Fruit fly (Drosophila melanogaster) whole organism, embryonic: Measurements from ENCODE around the gene TwdlX.

Experiments used
- CG10147 ChIP-seq: fragments of 200-800 bp; sonication (Bioruptor generic); optimal IDR thresholded peaks from 2 replicates; lab custom pipeline; 2019; ENCODE audit warnings: missing biosample characterization, mild to moderate bottlenecking, missing genetic modification characterization, moderate library complexity
- CG12071 ChIP-seq: fragments of 200-800 bp; sonication (Bioruptor generic); optimal IDR thresholded peaks from 3 replicates; lab custom pipeline; 2018; ENCODE audit warnings: missing biosample characterization, mild to moderate bottlenecking, missing genetic modification characterization
- CG13424 ChIP-seq: fragments of 200-800 bp; sonication (Bioruptor generic); optimal IDR thresholded peaks from 2 replicates; lab custom pipeline; 2019; ENCODE audit warnings: missing biosample characterization, mild to moderate bottlenecking, missing genetic modification characterization, moderate library complexity
- CG13624 ChIP-seq: fragments of 200-800 bp; sonication (Bioruptor generic); optimal IDR thresholded peaks from 2 replicates; lab custom pipeline; 2016; ENCODE audit warnings: missing biosample characterization, missing genetic modification characterization
- CG14710 ChIP-seq: fragments of 200-800 bp; sonication (Bioruptor generic); optimal IDR thresholded peaks from 3 replicates; lab custom pipeline; 2019; ENCODE audit warnings: missing biosample characterization, mild to moderate bottlenecking, missing genetic modification characterization, moderate library complexity
- CG15696 ChIP-seq: fragments of 200-800 bp; sonication (Bioruptor generic); optimal IDR thresholded peaks from 2 replicates; lab custom pipeline; 2019; ENCODE audit warnings: missing biosample characterization, mild to moderate bottlenecking, missing genetic modification characterization, moderate library complexity
- CG17186 ChIP-seq: fragments of 200-800 bp; sonication (Bioruptor generic); optimal IDR thresholded peaks from 3 replicates; lab custom pipeline; 2017; ENCODE audit warnings: missing biosample characterization, missing genetic modification reagents, missing genetic modification characterization
- CG17359 ChIP-seq: fragments of 200-800 bp; sonication (Bioruptor generic); optimal IDR thresholded peaks from 3 replicates; lab custom pipeline; 2018; ENCODE audit warnings: missing biosample characterization, mild to moderate bottlenecking, missing genetic modification characterization, moderate library complexity
- CG1792 ChIP-seq: fragments of 200-800 bp; sonication (Bioruptor generic); optimal IDR thresholded peaks from 2 replicates; lab custom pipeline; 2016; ENCODE audit warnings: missing biosample characterization, missing genetic modification characterization
- CG2678 ChIP-seq: fragments of 200-800 bp; sonication (Bioruptor generic); optimal IDR thresholded peaks from 3 replicates; lab custom pipeline; 2019; ENCODE audit warnings: missing biosample characterization, mild to moderate bottlenecking, missing genetic modification characterization, moderate library complexity
- CG31441 ChIP-seq: fragments of 200-800 bp; sonication (Bioruptor generic); IDR thresholded peaks from 2 replicates; pipeline ENCODE4 v1.3.6; 2022; ENCODE audit warnings: missing biosample characterization, missing genetic modification characterization
- CG6854 ChIP-seq: fragments of 200-800 bp; sonication (Bioruptor generic); optimal IDR thresholded peaks from 3 replicates; lab custom pipeline; 2017; ENCODE audit warnings: missing biosample characterization, mild to moderate bottlenecking, missing genetic modification characterization
- CG7357 ChIP-seq: fragments of 200-800 bp; sonication (Bioruptor generic); IDR thresholded peaks from 3 replicates; pipeline ENCODE4 v1.3.6; 2022; ENCODE audit warnings: missing biosample characterization, missing genetic modification characterization
- CG7786 ChIP-seq: fragments of 200-800 bp; sonication (Bioruptor generic); optimal IDR thresholded peaks from 2 replicates; lab custom pipeline; 2016; ENCODE audit warnings: missing biosample characterization, missing genetic modification characterization
- CG8089 ChIP-seq: fragments of 200-800 bp; sonication (Bioruptor generic); optimal IDR thresholded peaks from 3 replicates; lab custom pipeline; 2016; ENCODE audit warnings: missing biosample characterization, missing genetic modification characterization
- Fer3 ChIP-seq: fragments of 200-800 bp; sonication (Bioruptor generic); optimal IDR thresholded peaks from 2 replicates; lab custom pipeline; 2018; ENCODE audit warnings: missing biosample characterization, mild to moderate bottlenecking, missing genetic modification characterization, moderate library complexity
- HHEX ChIP-seq: fragments of 200-800 bp; sonication (Bioruptor generic); optimal IDR thresholded peaks from 3 replicates; lab custom pipeline; 2017; ENCODE audit warnings: missing biosample characterization, mild to moderate bottlenecking, missing genetic modification characterization, missing genetic modification reagents
- HLH54F ChIP-seq: fragments of 200-800 bp; sonication (Bioruptor generic); optimal IDR thresholded peaks from 3 replicates; lab custom pipeline; 2016; ENCODE audit warnings: missing biosample characterization, missing genetic modification characterization
- Hr39 ChIP-seq: fragments of >200 bp; optimal IDR thresholded peaks from 2 replicates; lab custom pipeline; 2017
- Hr51 ChIP-seq, 2 experiments: fragments of 200-800 bp; sonication (Bioruptor generic); optimal IDR thresholded peaks; 2 replicates in 1 of 2; 3 replicates in 1 of 2; lab custom pipeline; 2016 to 2018; ENCODE audit warnings: missing biosample characterization in 2 of 2, missing genetic modification characterization in 2 of 2, mild to moderate bottlenecking in 1 of 2, moderate library complexity in 1 of 2
- Mes4 ChIP-seq: fragments of 200-800 bp; sonication (Bioruptor generic); optimal IDR thresholded peaks from 2 replicates; lab custom pipeline; 2016; ENCODE audit warnings: missing biosample characterization, missing genetic modification characterization
- NFAT ChIP-seq: fragments of 200-800 bp; sonication (Bioruptor generic); IDR thresholded peaks from 2 replicates; pipeline ENCODE4 v1.3.6; 2022; ENCODE audit warnings: missing biosample characterization, missing genetic modification characterization
- Oli ChIP-seq: fragments of 200-800 bp; sonication (Bioruptor generic); optimal IDR thresholded peaks from 2 replicates; lab custom pipeline; 2018; ENCODE audit warnings: missing biosample characterization, mild to moderate bottlenecking, missing genetic modification characterization, moderate library complexity
- TFAM ChIP-seq: fragments of 200-800 bp; sonication (Bioruptor generic); optimal IDR thresholded peaks from 2 replicates; lab custom pipeline; 2017; ENCODE audit warnings: missing biosample characterization, missing genetic modification characterization, inconsistent platforms
- Xrp1 ChIP-seq: fragments of 200-800 bp; sonication (Bioruptor generic); IDR thresholded peaks from 2 replicates; pipeline ENCODE4 v1.3.6; 2022; ENCODE audit warnings: missing biosample characterization, missing genetic modification characterization
- al ChIP-seq: fragments of 200-800 bp; sonication (Bioruptor generic); IDR thresholded peaks from 2 replicates; pipeline ENCODE4 v1.3.6; 2022; ENCODE audit warnings: missing biosample characterization, missing genetic modification characterization
- chinmo ChIP-seq: fragments of 200-800 bp; sonication (Bioruptor generic); IDR thresholded peaks from 4 replicates; pipeline ENCODE4 v1.3.6; 2022; ENCODE audit warnings: missing biosample characterization, missing genetic modification characterization; ENCODE audit not compliant: partially characterized antibody
- croc ChIP-seq: fragments of 200-800 bp; sonication (Bioruptor generic); conservative IDR thresholded peaks from 3 replicates; pipeline ENCODE4 v1.3.6; 2022; ENCODE audit warnings: missing biosample characterization, missing genetic modification characterization
- dimm ChIP-seq: fragments of 200-800 bp; sonication (Bioruptor generic); IDR thresholded peaks from 2 replicates; pipeline ENCODE4 v1.3.6; 2022; ENCODE audit warnings: missing biosample characterization, missing genetic modification characterization
- gsb ChIP-seq: fragments of 200-800 bp; sonication (Bioruptor generic); IDR thresholded peaks from 2 replicates; pipeline ENCODE4 v1.3.6; 2022; ENCODE audit warnings: missing biosample characterization, missing genetic modification characterization
- hb ChIP-seq: fragments of 200-800 bp; sonication (Bioruptor generic); IDR thresholded peaks from 3 replicates; pipeline ENCODE4 v1.3.6; 2022; ENCODE audit warnings: missing biosample characterization, missing genetic modification characterization; ENCODE audit not compliant: partially characterized antibody
- jing ChIP-seq: fragments of 200-800 bp; sonication (Bioruptor generic); optimal IDR thresholded peaks from 2 replicates; lab custom pipeline; 2018; ENCODE audit warnings: missing biosample characterization, mild to moderate bottlenecking, missing genetic modification characterization
- peb ChIP-seq: fragments of 200-800 bp; sonication (Bioruptor generic); IDR thresholded peaks from 2 replicates; pipeline ENCODE4 v1.3.6; 2022; ENCODE audit warnings: missing biosample characterization, missing genetic modification characterization
- ranshi ChIP-seq: fragments of 200-800 bp; sonication (Bioruptor generic); IDR thresholded peaks from 2 replicates; pipeline ENCODE4 v1.3.6; 2022; ENCODE audit warnings: missing biosample characterization, missing genetic modification characterization
- sc ChIP-seq, 3 experiments: fragments of >200 bp in 2 of 3; fragments of 200-800 bp in 1 of 3; sonication (Bioruptor generic) in 1 of 3; optimal IDR thresholded peaks; 2 replicates in 2 of 3; 3 replicates in 1 of 3; lab custom pipeline; 2017; ENCODE audit warnings: mild to moderate bottlenecking in 1 of 3, missing biosample characterization in 1 of 3, missing genetic modification characterization in 1 of 3, missing genetic modification reagents in 1 of 3
- sens-2 ChIP-seq: fragments of 200-800 bp; sonication (Bioruptor generic); IDR thresholded peaks from 2 replicates; pipeline ENCODE4 v1.3.6; 2022; ENCODE audit warnings: missing biosample characterization, missing genetic modification characterization
- sna ChIP-seq: fragments of 200-800 bp; sonication (Bioruptor generic); IDR thresholded peaks from 2 replicates; pipeline ENCODE4 v1.3.6; 2022; ENCODE audit warnings: missing biosample characterization, missing genetic modification characterization; ENCODE audit not compliant: partially characterized antibody
- stc ChIP-seq: fragments of 200-800 bp; sonication (Bioruptor generic); IDR thresholded peaks from 2 replicates; pipeline ENCODE4 v1.3.6; 2022; ENCODE audit warnings: missing biosample characterization, missing genetic modification characterization
- stwl ChIP-seq: fragments of 200-800 bp; sonication (Bioruptor generic); optimal IDR thresholded peaks from 3 replicates; lab custom pipeline; 2018; ENCODE audit warnings: missing biosample characterization, mild to moderate bottlenecking, missing genetic modification characterization, moderate library complexity
- sug ChIP-seq: fragments of 200-800 bp; optimal IDR thresholded peaks from 2 replicates; lab custom pipeline; 2019; ENCODE audit warnings: missing biosample characterization, mild to moderate bottlenecking, missing genetic modification characterization, moderate library complexity
- tin ChIP-seq: fragments of 200-800 bp; sonication (Bioruptor generic); optimal IDR thresholded peaks from 3 replicates; lab custom pipeline; 2016; ENCODE audit warnings: missing biosample characterization, missing genetic modification characterization
- tio ChIP-seq: fragments of 200-800 bp; sonication (Bioruptor generic); optimal IDR thresholded peaks from 2 replicates; lab custom pipeline; 2017; ENCODE audit warnings: missing biosample characterization, missing genetic modification characterization, inconsistent platforms
- tna ChIP-seq: fragments of 200-800 bp; sonication (Bioruptor generic); IDR thresholded peaks from 2 replicates; pipeline ENCODE4 v1.3.6; 2022; ENCODE audit warnings: missing biosample characterization, missing genetic modification characterization; ENCODE audit not compliant: partially characterized antibody
- trem ChIP-seq: fragments of 200-800 bp; optimal IDR thresholded peaks from 3 replicates; lab custom pipeline; 2019; ENCODE audit warnings: missing biosample characterization, mild to moderate bottlenecking, missing genetic modification characterization, moderate library complexity
- zf30C ChIP-seq: fragments of 200-800 bp; sonication (Bioruptor generic); optimal IDR thresholded peaks from 3 replicates; lab custom pipeline; 2018; ENCODE audit warnings: missing biosample characterization, mild to moderate bottlenecking, missing genetic modification characterization
- zfh1 ChIP-seq: fragments of 200-800 bp; sonication (Bioruptor generic); IDR thresholded peaks from 3 replicates; pipeline ENCODE4 v1.3.6; 2022; ENCODE audit warnings: missing biosample characterization, missing genetic modification characterization
- zfh2 ChIP-seq: fragments of 200-800 bp; sonication (Bioruptor generic); optimal IDR thresholded peaks from 2 replicates; lab custom pipeline; 2016; ENCODE audit warnings: missing biosample characterization, missing genetic modification characterization

TwdlX gene

dm6 chrX:16772882-16773827 lies 42.3 kb downstream of the TwdlX start (continued):
- TF ChIP-seq sens-2 (peak; percentile 65; the same call in 1 of the 2 replicates), Xrp1 (GFP tag; lab: Robert Waterston, UW) (peak; percentile 90), tna (GFP tag; lab: Robert Waterston, UW) (no peak), dimm (peak; percentile 27; the same call in 1 of the 2 replicates), ranshi (peak; percentile 58; the same call in 1 of the 2 replicates), zfh1 (peak; percentile 89), HHEX (GFP tag; lab: Kevin White, UChicago) (peak; percentile 30), TFAM (no peak), trem (tag; lab: Kevin White, UChicago) (peak; percentile 9), hb (no peak), sc (optimal IDR thresholded peaks at IDR 0.05; lab: Kevin White, UChicago) (no peak), sc (GFP tag; optimal IDR thresholded peaks at IDR 0.05; lab: Kevin White, UChicago) (no peak), CG31441 (GFP tag; lab: Robert Waterston, UW) (peak; percentile 58), tin (GFP tag; lab: Kevin White, UChicago) (peak; percentile 69), Hr51 (GFP tag; optimal IDR thresholded peaks at IDR 0.05; lab: Kevin White, UChicago) (peak in 1 of 2 experiments; percentile 24), tio (GFP tag; lab: Kevin White, UChicago) (peak; percentile 5), CG14710 (tag; lab: Kevin White, UChicago) (peak; percentile 64), stc (GFP tag; lab: Robert Waterston, UW) (peak; percentile 73), CG10147 (GFP tag; lab: Kevin White, UChicago) (no peak), CG7786 (GFP tag; lab: Kevin White, UChicago) (peak; percentile 39), croc (GFP tag; lab: Robert Waterston, UW) (peak; percentile 66), gsb (GFP tag; lab: Robert Waterston, UW) (no peak), zf30C (GFP tag; lab: Kevin White, UChicago) (peak; percentile 41), peb (GFP tag; lab: Robert Waterston, UW) (0 out of 2 replicates have a peak, but pooled peaks have one; percentile 31), chinmo (GFP tag; lab: Robert Waterston, UW) (peak; percentile 67; the same call in 2 of the 4 replicates), CG13624 (GFP tag; lab: Kevin White, UChicago) (peak; percentile 52), jing (GFP tag; lab: Kevin White, UChicago) (peak; percentile 10), al (GFP tag; lab: Robert Waterston, UW) (no peak), CG13424 (peak; percentile 51), sug (tag; lab: Kevin White, UChicago) (no peak), CG12071 (GFP tag; lab: Kevin White, UChicago) (peak; percentile 7), CG1792 (GFP tag; lab: Kevin White, UChicago) (no peak), Fer3 (peak; percentile 21), NFAT (GFP tag; lab: Robert Waterston, UW) (no peak), Mes4 (GFP tag; lab: Kevin White, UChicago) (no peak), HLH54F (GFP tag; lab: Kevin White, UChicago) (no peak), stwl (tag; lab: Kevin White, UChicago) (peak; percentile 1), sna (GFP tag; lab: Robert Waterston, UW) (no peak), CG8089 (GFP tag; lab: Kevin White, UChicago) (peak; percentile 28), CG7357 (peak; percentile 39; the same call in 1 of the 3 replicates), CG2678 (tag; lab: Kevin White, UChicago) (peak; percentile 42), CG15696 (tag; lab: Kevin White, UChicago) (peak; percentile 38), Hr39 (lab: Kevin White, UChicago) (no peak), CG17186 (GFP tag; lab: Kevin White, UChicago) (no peak), zfh2 (GFP tag; lab: Kevin White, UChicago) (no peak), CG6854 (GFP tag; lab: Kevin White, UChicago) (no peak), Oli (tag; lab: Kevin White, UChicago) (peak; percentile 25), CG17359 (tag; lab: Kevin White, UChicago) (peak; percentile 53)
